Fruit fly (Drosophila melanogaster): Measurements from ENCODE around the gene HP1e.
A peak's percentile ranks its signal among the peaks of the same experiment; 100 is the strongest.

The HP1e gene

DNA sequence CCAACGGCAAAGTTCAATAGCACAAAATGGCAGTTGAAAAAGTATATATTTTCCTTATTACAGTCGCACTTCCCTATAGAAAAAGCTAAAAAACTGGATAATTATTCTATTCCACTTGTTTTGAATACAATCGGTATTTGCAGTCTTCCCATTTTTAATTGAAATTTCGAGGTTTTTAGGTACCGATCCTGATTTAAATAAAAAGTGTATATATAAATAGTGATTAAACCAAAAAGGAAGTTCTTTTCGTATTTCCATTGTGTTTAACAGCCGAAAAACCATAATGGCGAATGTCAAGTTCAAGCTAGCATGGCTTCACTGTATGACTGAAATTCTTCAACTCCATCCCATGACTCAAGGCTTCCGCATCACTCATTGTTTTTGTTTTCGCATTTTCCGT, 25.0 kb downstream of the HP1e start:
- TF ChIP-seq ey (GFP tag; optimal IDR thresholded peaks at IDR 0.05): peak; percentile 11
- peak; percentile 11 for TF ChIP-seq fru (GFP tag; optimal IDR thresholded peaks at IDR 0.05)
- peak; percentile 13 for TF ChIP-seq HLH106 (tag; optimal IDR thresholded peaks at IDR 0.05)
- TF ChIP-seq lola (GFP tag; optimal IDR thresholded peaks at IDR 0.05): no peak
- TF ChIP-seq Sp1 (GFP tag; optimal IDR thresholded peaks at IDR 0.05): peak; percentile 2
- TF ChIP-seq foxo (GFP tag; optimal IDR thresholded peaks at IDR 0.05): peak in 1 of 2 experiments; percentile 35
- TF ChIP-seq Hr83 (GFP tag; optimal IDR thresholded peaks at IDR 0.05; ENCODE audit: poor library complexity, severe bottlenecking): no peak
- peak; percentile 27 for TF ChIP-seq br (GFP tag; optimal IDR thresholded peaks at IDR 0.05)

DNA sequence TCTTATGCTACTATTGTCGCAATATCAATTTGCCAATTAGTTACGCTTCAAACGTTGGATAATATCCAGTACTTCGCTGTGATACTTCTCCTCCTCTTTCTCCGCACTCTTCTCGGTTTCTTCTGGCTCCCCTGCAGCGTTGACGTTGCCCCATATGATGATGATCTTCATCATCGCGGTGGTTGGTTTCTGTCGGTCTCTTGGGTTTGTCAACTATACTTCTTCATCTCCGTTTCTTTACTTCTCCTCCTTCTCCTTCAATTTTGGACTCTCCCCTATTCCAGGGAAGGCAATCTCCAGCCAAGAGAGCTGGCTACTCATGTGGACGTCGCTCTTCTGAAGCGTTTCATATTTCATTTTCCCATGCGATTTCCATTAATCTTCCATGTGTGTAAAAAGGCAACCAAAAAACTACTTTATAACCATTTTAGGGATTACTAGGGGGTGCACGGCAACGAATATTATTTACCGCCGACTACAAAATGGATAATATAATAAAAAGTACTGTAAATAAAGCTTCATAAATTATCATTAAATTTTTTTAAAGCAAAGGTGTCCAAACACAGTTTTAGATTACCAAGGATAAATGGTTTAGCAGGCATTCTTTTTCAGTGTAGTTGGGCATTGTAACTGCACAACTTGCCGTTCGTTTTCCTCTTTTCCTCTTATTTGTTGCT, 26.3 kb downstream of the HP1e start:
- TF ChIP-seq HLH106 (tag; optimal IDR thresholded peaks at IDR 0.05): peak; percentile 67
- TF ChIP-seq Dif (GFP tag; optimal IDR thresholded peaks at IDR 0.05; ENCODE audit: partially characterized antibody): peak; percentile 9
- peak; percentile 72 for TF ChIP-seq br (GFP tag; optimal IDR thresholded peaks at IDR 0.05)
- peak; percentile 74 for TF ChIP-seq woc (GFP tag; optimal IDR thresholded peaks at IDR 0.05)
- no peak for TF ChIP-seq CrebA (GFP tag; optimal IDR thresholded peaks at IDR 0.05; ENCODE audit: borderline replicate concordance)
- TF ChIP-seq Hnf4 (GFP tag; optimal IDR thresholded peaks at IDR 0.05): peak; percentile 42
- no peak for TF ChIP-seq Rel (GFP tag; optimal IDR thresholded peaks at IDR 0.05)
- TF ChIP-seq Rel (tag; optimal IDR thresholded peaks at IDR 0.05): no peak
- TF ChIP-seq sage (GFP tag; optimal IDR thresholded peaks at IDR 0.05): peak; percentile 60
- no peak for TF ChIP-seq Dfd (GFP tag; optimal IDR thresholded peaks at IDR 0.05)
- no peak for TF ChIP-seq lola (GFP tag; optimal IDR thresholded peaks at IDR 0.05)
- TF ChIP-seq Hr83 (GFP tag; optimal IDR thresholded peaks at IDR 0.05; ENCODE audit: poor library complexity, severe bottlenecking): no peak
- peak; percentile 84 for TF ChIP-seq h (GFP tag; optimal IDR thresholded peaks at IDR 0.05)
- peak; percentile 80 for TF ChIP-seq ey (GFP tag; optimal IDR thresholded peaks at IDR 0.05)
- no peak for TF ChIP-seq Myc (optimal IDR thresholded peaks at IDR 0.05)
- TF ChIP-seq foxo (GFP tag; optimal IDR thresholded peaks at IDR 0.05): peak in 1 of 2 experiments; percentile 80
- peak; percentile 36 for TF ChIP-seq CG32264 (GFP tag; optimal IDR thresholded peaks at IDR 0.05)
- TF ChIP-seq CG9705 (GFP tag; optimal IDR thresholded peaks at IDR 0.05): no peak
- no peak for TF ChIP-seq N (GFP tag; optimal IDR thresholded peaks at IDR 0.05)
- TF ChIP-seq usp (GFP tag; optimal IDR thresholded peaks at IDR 0.05): no peak
- no peak for TF ChIP-seq dsf (GFP tag; optimal IDR thresholded peaks at IDR 0.05; ENCODE audit: borderline replicate concordance)
- TF ChIP-seq Vsx2 (GFP tag; optimal IDR thresholded peaks at IDR 0.05; ENCODE audit: partially characterized antibody): no peak
- no peak for TF ChIP-seq Abd-B (GFP tag; optimal IDR thresholded peaks at IDR 0.05)
- peak; percentile 46 for TF ChIP-seq dmrt93B (GFP tag; optimal IDR thresholded peaks at IDR 0.05)
- peak; percentile 81 for TF ChIP-seq fru (GFP tag; optimal IDR thresholded peaks at IDR 0.05)
- TF ChIP-seq jim (GFP tag; optimal IDR thresholded peaks at IDR 0.05): no peak
- peak; percentile 75 for TF ChIP-seq Sp1 (GFP tag; optimal IDR thresholded peaks at IDR 0.05)
- TF ChIP-seq pan (optimal IDR thresholded peaks at IDR 0.05): no peak
- no peak for TF ChIP-seq GATAd (GFP tag; optimal IDR thresholded peaks at IDR 0.05)
- TF ChIP-seq sv (GFP tag; optimal IDR thresholded peaks at IDR 0.05): no peak
- TF ChIP-seq Hr78 (GFP tag; optimal IDR thresholded peaks at IDR 0.05): no peak
- peak; percentile 18 for TF ChIP-seq Jra (GFP tag; optimal IDR thresholded peaks at IDR 0.05)
- TF ChIP-seq rgr (GFP tag; optimal IDR thresholded peaks at IDR 0.05): peak; percentile 78
- TF ChIP-seq brk (GFP tag; optimal IDR thresholded peaks at IDR 0.05): peak; percentile 57
- no peak for TF ChIP-seq Mio (GFP tag; optimal IDR thresholded peaks at IDR 0.05)
- TF ChIP-seq psq (GFP tag; optimal IDR thresholded peaks at IDR 0.05): peak; percentile 93
- TF ChIP-seq tai (GFP tag; optimal IDR thresholded peaks at IDR 0.05): peak; percentile 48
- peak; percentile 79 for TF ChIP-seq OdsH (GFP tag; optimal IDR thresholded peaks at IDR 0.05)
- TF ChIP-seq dl (GFP tag; optimal IDR thresholded peaks at IDR 0.05; ENCODE audit: insufficient read depth in 1 of 2, partially characterized antibody in 2 of 2): no peak
